Worm (Caenorhabditis elegans) whole organism, mixed stage, embryonic: Measurements from ENCODE around the gene nfi-1.

Experiments used
- ces-1 ChIP-seq: fragments of 150-350 bp; optimal IDR thresholded peaks from 2 replicates; lab custom pipeline; 2014; ENCODE audit warnings: missing biosample characterization, missing genetic modification reagents, missing genetic modification characterization
- hlh-1 ChIP-seq: fragments of 150-350 bp; optimal IDR thresholded peaks from 2 replicates; lab custom pipeline; 2014; ENCODE audit warnings: missing biosample characterization, missing genetic modification reagents, missing genetic modification characterization
- lin-13 ChIP-seq: fragments of 150-350 bp; optimal IDR thresholded peaks from 2 replicates; lab custom pipeline; 2014; ENCODE audit warnings: missing biosample characterization, missing genetic modification characterization
- lsy-2 ChIP-seq: fragments of 150-350 bp; optimal IDR thresholded peaks from 2 replicates; lab custom pipeline; 2014; ENCODE audit warnings: missing biosample characterization, missing genetic modification characterization
- mep-1 ChIP-seq: fragments of 150-350 bp; optimal IDR thresholded peaks from 2 replicates; lab custom pipeline; 2017; ENCODE audit warnings: missing biosample characterization, missing genetic modification reagents, missing genetic modification characterization, inconsistent platforms
- nhr-12 ChIP-seq: fragments of 150-350 bp; optimal IDR thresholded peaks from 2 replicates; lab custom pipeline; 2014; ENCODE audit warnings: missing biosample characterization, missing genetic modification characterization
- nhr-2 ChIP-seq: fragments of 150-350 bp; optimal IDR thresholded peaks from 2 replicates; lab custom pipeline; 2014; ENCODE audit warnings: missing biosample characterization, missing genetic modification characterization
- nhr-237 ChIP-seq: fragments of 150-350 bp; optimal IDR thresholded peaks from 2 replicates; lab custom pipeline; 2014; ENCODE audit warnings: missing biosample characterization, missing genetic modification characterization
- nhr-28 ChIP-seq: fragments of 150-350 bp; optimal IDR thresholded peaks from 2 replicates; lab custom pipeline; 2014; ENCODE audit warnings: missing biosample characterization, missing genetic modification characterization
- nhr-76 ChIP-seq: sonication (generic microtip); optimal IDR thresholded peaks from 2 replicates; lab custom pipeline; 2017; ENCODE audit warnings: missing biosample characterization, missing genetic modification characterization
- snpc-4 ChIP-seq: fragments of 150-350 bp; optimal IDR thresholded peaks from 2 replicates; lab custom pipeline; 2014; ENCODE audit warnings: missing biosample characterization, missing genetic modification characterization
- sptf-1 ChIP-seq: sonication (generic microtip); optimal IDR thresholded peaks from 2 replicates; lab custom pipeline; 2017; ENCODE audit warnings: mild to moderate bottlenecking, missing genetic modification characterization, moderate library complexity, missing compliant biosample characterization
- unc-62 ChIP-seq: fragments of 150-350 bp; optimal IDR thresholded peaks from 2 replicates; lab custom pipeline; 2014; ENCODE audit warnings: missing biosample characterization, missing genetic modification reagents, missing genetic modification characterization
- ztf-11 ChIP-seq: fragments of 150-350 bp; optimal IDR thresholded peaks from 2 replicates; lab custom pipeline; 2014; ENCODE audit warnings: missing biosample characterization, missing genetic modification characterization

- TF ChIP-seq hlh-1, result no peak
- no peak for TF ChIP-seq sptf-1 (tag; lab: Kevin White, UChicago)
- TF ChIP-seq ztf-11, result no peak
- no peak for TF ChIP-seq nhr-28 (tag; lab: Kevin White, UChicago)
- no peak for TF ChIP-seq lsy-2 (tag; lab: Kevin White, UChicago)
- TF ChIP-seq nhr-2 (tag; lab: Kevin White, UChicago), result no peak
- no peak for TF ChIP-seq snpc-4 (tag; lab: Kevin White, UChicago)
- TF ChIP-seq nhr-237 (tag; lab: Kevin White, UChicago), result no peak
- no peak for TF ChIP-seq mep-1 (tag; lab: Kevin White, UChicago)
- TF ChIP-seq unc-62 (GFP tag; lab: Kevin White, UChicago), result no peak
- no peak for TF ChIP-seq nhr-12 (tag; lab: Kevin White, UChicago)
- no peak for TF ChIP-seq lin-13
- no peak for TF ChIP-seq nhr-76
- TF ChIP-seq ces-1, result no peak
These were observed 38.6 kb upstream of the nfi-1 start, which contains the start of gene srab-14 for ce11 chrII:7499390-7499789.
